Fruit fly (Drosophila melanogaster) S2 (cell line): ENCODE measurements around the gene Rpn9.

Experiments used
- CG8478 ChIP-seq: fragments of >200 bp; optimal IDR thresholded peaks from 2 replicates; lab custom pipeline; 2018
- CTCF ChIP-seq, 2 experiments: fragments of >200 bp; optimal IDR thresholded peaks; 2 replicates each; lab custom pipeline; 2018

dm6 chr3R:23704383-23705033 lies 28.8 kb downstream of the Rpn9 start, which contains the start of gene Gba1b:
- TF ChIP-seq CG8478 (no peak), CTCF (optimal IDR thresholded peaks at IDR 0.05; lab: Kevin White, UChicago) (no peak)
